Fruit fly (Drosophila melanogaster) whole organism, embryonic: ENCODE measurements around the gene CG7342.
A peak's percentile ranks its signal among the peaks of the same experiment; 100 is the strongest.

Experiments
- CG13287 ChIP-seq: fragments of 200-800 bp; sonication (Bioruptor generic); IDR thresholded peaks from 2 replicates; pipeline ENCODE4 v1.3.6; 2022; ENCODE audit warnings: missing biosample characterization, missing genetic modification characterization; ENCODE audit not compliant: partially characterized antibody
- CG13894 ChIP-seq: fragments of 200-800 bp; sonication (Bioruptor generic); optimal IDR thresholded peaks from 3 replicates; lab custom pipeline; 2018; ENCODE audit warnings: missing biosample characterization, mild to moderate bottlenecking, missing genetic modification characterization, moderate library complexity
- CG30403 ChIP-seq: fragments of 200-800 bp; sonication (Bioruptor generic); optimal IDR thresholded peaks from 3 replicates; lab custom pipeline; 2016; ENCODE audit warnings: missing biosample characterization, missing genetic modification characterization
- CG6854 ChIP-seq: fragments of 200-800 bp; sonication (Bioruptor generic); optimal IDR thresholded peaks from 3 replicates; lab custom pipeline; 2017; ENCODE audit warnings: missing biosample characterization, mild to moderate bottlenecking, missing genetic modification characterization
- CG9609 ChIP-seq: fragments of 200-800 bp; sonication (Bioruptor generic); optimal IDR thresholded peaks from 3 replicates; lab custom pipeline; 2016; ENCODE audit warnings: missing biosample characterization, missing genetic modification characterization
- Dref ChIP-seq: fragments of 200-800 bp; sonication (Bioruptor generic); IDR thresholded peaks from 2 replicates; pipeline ENCODE4 v1.3.6; 2022; ENCODE audit warnings: missing biosample characterization, missing genetic modification characterization
- Mes4 ChIP-seq: fragments of 200-800 bp; sonication (Bioruptor generic); optimal IDR thresholded peaks from 2 replicates; lab custom pipeline; 2016; ENCODE audit warnings: missing biosample characterization, missing genetic modification characterization
- Scr ChIP-seq: fragments of 200-800 bp; sonication (Bioruptor generic); IDR thresholded peaks from 2 replicates; pipeline ENCODE4 v1.3.6; 2022; ENCODE audit warnings: missing biosample characterization, missing genetic modification characterization; ENCODE audit not compliant: partially characterized antibody
- Sry-β ChIP-seq: fragments of 200-800 bp; sonication (Bioruptor generic); optimal IDR thresholded peaks from 2 replicates; lab custom pipeline; 2018; ENCODE audit warnings: missing biosample characterization, mild to moderate bottlenecking, missing genetic modification characterization, moderate library complexity
- ash1 ChIP-seq: fragments of 200-800 bp; sonication (Bioruptor generic); optimal IDR thresholded peaks from 2 replicates; lab custom pipeline; 2018; ENCODE audit warnings: missing biosample characterization, mild to moderate bottlenecking, missing genetic modification characterization

DNA sequence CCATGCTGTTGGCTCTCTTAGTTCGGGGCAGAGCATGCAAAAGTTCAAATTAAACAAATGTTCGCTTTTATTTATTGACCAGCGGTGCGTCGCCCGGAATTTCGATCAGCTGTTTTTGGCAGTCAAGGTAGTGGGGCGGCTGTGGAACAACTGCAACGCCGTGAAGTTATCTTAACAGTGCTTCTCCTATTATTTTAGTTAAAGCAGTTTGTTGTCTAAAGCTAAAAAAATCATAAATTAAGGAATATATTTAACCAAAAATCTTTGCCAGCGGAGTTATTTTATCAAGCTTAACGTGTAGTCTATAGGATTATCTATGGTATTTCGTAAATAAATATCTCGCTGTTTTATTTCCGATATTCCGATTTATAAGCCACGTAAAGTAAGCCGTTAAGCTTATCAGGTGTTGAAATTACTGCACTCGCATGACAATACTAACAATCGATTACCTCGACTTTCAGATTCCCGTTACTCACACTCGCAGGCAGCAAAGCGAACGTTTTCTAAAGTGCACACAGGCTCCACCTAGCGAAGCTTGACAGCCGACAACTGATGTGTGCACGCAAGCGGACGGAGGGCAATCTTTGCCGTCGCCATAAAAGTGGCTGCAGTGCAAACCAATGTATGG is 45.2 kb downstream of the CG7342 start, which contains the start of the genes CG6195 and CG31220:
- TF ChIP-seq CG13894 (tag; lab: Kevin White, UChicago): no peak
- TF ChIP-seq Sry-β (GFP tag; lab: Kevin White, UChicago): no peak
- TF ChIP-seq Dref (GFP tag; lab: Robert Waterston, UW): peak; percentile 51
- TF ChIP-seq CG9609 (GFP tag; lab: Kevin White, UChicago): no peak
- peak; percentile 28 for TF ChIP-seq Mes4 (GFP tag; lab: Kevin White, UChicago)
- TF ChIP-seq CG13287 (GFP tag; lab: Robert Waterston, UW): no peak; the same call in 1 of the 2 replicates
- TF ChIP-seq CG30403 (GFP tag; lab: Kevin White, UChicago): peak; percentile 19
- TF ChIP-seq CG6854 (GFP tag; lab: Kevin White, UChicago): no peak
- peak; percentile 39; the same call in 1 of the 2 replicates for TF ChIP-seq Scr (GFP tag; lab: Robert Waterston, UW)
- TF ChIP-seq ash1 (GFP tag; lab: Kevin White, UChicago): no peak
